Comparison of ENCODE assay signal across 5 fruit fly cellular contexts in the genomic region with DNA sequence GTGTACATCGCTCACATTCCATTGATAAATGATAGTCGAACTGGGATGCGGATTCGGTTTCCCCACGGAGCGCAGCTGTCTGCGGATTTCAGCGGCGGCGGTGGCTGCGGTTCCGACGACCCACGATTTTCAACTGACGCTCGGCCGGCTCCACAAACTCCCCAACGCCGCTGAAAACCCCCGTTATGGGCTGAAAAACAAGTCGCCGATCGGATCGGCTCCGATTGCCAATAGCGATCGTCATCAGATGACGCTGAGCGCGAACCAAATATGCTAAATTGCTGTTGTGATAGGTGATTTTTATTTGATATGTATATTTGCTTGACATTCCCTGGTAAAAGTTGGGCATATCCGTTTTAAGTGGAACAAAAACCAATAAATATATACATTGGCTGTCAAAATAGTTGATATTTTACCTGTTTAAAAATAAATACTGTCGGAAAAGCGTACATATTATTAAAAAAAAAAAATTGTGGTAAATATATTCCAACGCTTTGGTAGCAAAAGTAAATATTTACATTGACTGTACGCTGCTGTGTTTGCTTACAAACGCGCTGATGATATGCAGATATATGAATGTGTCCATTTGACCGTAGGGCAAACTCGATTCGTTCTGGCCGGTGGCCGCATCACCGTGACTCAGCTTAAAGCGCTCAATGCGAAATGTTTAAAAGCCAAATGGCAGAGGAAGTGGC.
TF ChIP-seq lines count a peak whose summit lies in the region.

No protein-coding gene starts in this region.

TF ChIP-seq in whole organism, adult, 20 proteins besides CTCF, POLR2A, EP300 and RAD21 (continued from another document):
- TF ChIP-seq CG33017 (tag; optimal IDR thresholded peaks at IDR 0.05; lab: Kevin White, UChicago) (peak; percentile 78), ovo (GFP tag; optimal IDR thresholded peaks at IDR 0.05; lab: Kevin White, UChicago) (peak; percentile 48), Mnt (GFP tag; optimal IDR thresholded peaks at IDR 0.05; lab: Kevin White, UChicago) (no peak), cnc (optimal IDR thresholded peaks at IDR 0.05; lab: Kevin White, UChicago) (peak; percentile 69 to 92)

TF ChIP-seq in whole organism, embryonic, 481 proteins besides CTCF, POLR2A, EP300 and RAD21 (continued from another document and continues in another):
- peak; percentile 70 for TF ChIP-seq pho (GFP tag; optimal IDR thresholded peaks at IDR 0.05; lab: Kevin White, UChicago)
- TF ChIP-seq Poxn (GFP tag; IDR thresholded peaks at IDR 0.05; lab: Robert Waterston, UW): peak; percentile 30; the same call in 1 of the 2 replicates
- no peak for TF ChIP-seq HmgD (GFP tag; optimal IDR thresholded peaks at IDR 0.05; lab: Kevin White, UChicago)
- no peak for TF ChIP-seq ham (GFP tag; IDR thresholded peaks at IDR 0.05; lab: Robert Waterston, UW)
- no peak for TF ChIP-seq ara (GFP tag; IDR thresholded peaks at IDR 0.05; lab: Robert Waterston, UW)
- TF ChIP-seq H15 (GFP tag; IDR thresholded peaks at IDR 0.05; lab: Robert Waterston, UW): no peak
- TF ChIP-seq Six4 (GFP tag; optimal IDR thresholded peaks at IDR 0.05; lab: Kevin White, UChicago): no peak
- TF ChIP-seq CG13894 (tag; optimal IDR thresholded peaks at IDR 0.05; lab: Kevin White, UChicago): no peak
- TF ChIP-seq CG2678 (tag; optimal IDR thresholded peaks at IDR 0.05; lab: Kevin White, UChicago): peak; percentile 74
- peak; percentile 47 for TF ChIP-seq CG17359 (tag; optimal IDR thresholded peaks at IDR 0.05; lab: Kevin White, UChicago)
- TF ChIP-seq odd (GFP tag; optimal IDR thresholded peaks at IDR 0.05; lab: Kevin White, UChicago): no peak
- no peak for TF ChIP-seq crol (GFP tag; IDR thresholded peaks at IDR 0.05; lab: Robert Waterston, UW)
- no peak for TF ChIP-seq tll (GFP tag; optimal IDR thresholded peaks at IDR 0.05; lab: Kevin White, UChicago)
- no peak for TF ChIP-seq CG4282 (GFP tag; optimal IDR thresholded peaks at IDR 0.05; lab: Kevin White, UChicago)
- TF ChIP-seq CG7556 (GFP tag; optimal IDR thresholded peaks at IDR 0.05; lab: Kevin White, UChicago): peak; percentile 60
- no peak for TF ChIP-seq CG3838 (GFP tag; optimal IDR thresholded peaks at IDR 0.05; lab: Kevin White, UChicago)
- peak; percentile 59; the same call in 1 of the 2 replicates for TF ChIP-seq sob (GFP tag; IDR thresholded peaks at IDR 0.05; lab: Robert Waterston, UW)
- TF ChIP-seq CG12155 (GFP tag; optimal IDR thresholded peaks at IDR 0.05; lab: Kevin White, UChicago): peak; percentile 63
- no peak for TF ChIP-seq CG8089 (GFP tag; optimal IDR thresholded peaks at IDR 0.05; lab: Kevin White, UChicago)
- TF ChIP-seq CG4730 (GFP tag; IDR thresholded peaks at IDR 0.05; lab: Robert Waterston, UW): no peak
- TF ChIP-seq CG11560 (tag; IDR thresholded peaks at IDR 0.05; lab: Robert Waterston, UW): peak; percentile 41; the same call in 1 of the 3 replicates
- peak; percentile 93 for TF ChIP-seq Med (GFP tag; lab: Kevin White, UChicago)
- peak; percentile 77 for TF ChIP-seq bcd (GFP tag; optimal IDR thresholded peaks at IDR 0.05; lab: Kevin White, UChicago)
- no peak for TF ChIP-seq Dll (GFP tag; IDR thresholded peaks at IDR 0.05; lab: Robert Waterston, UW; ENCODE audit: partially characterized antibody)
- TF ChIP-seq CrebB (tag; optimal IDR thresholded peaks at IDR 0.05; lab: Kevin White, UChicago): no peak
- 0 out of 2 replicates have a peak, but pooled peaks have one; percentile 16 for TF ChIP-seq seq (GFP tag; IDR thresholded peaks at IDR 0.05; lab: Robert Waterston, UW)
- no peak for TF ChIP-seq CG12236 (GFP tag; optimal IDR thresholded peaks at IDR 0.05; lab: Kevin White, UChicago)
- TF ChIP-seq CG17612 (GFP tag; IDR thresholded peaks at IDR 0.05; lab: Robert Waterston, UW): no peak
- peak; percentile 74 for TF ChIP-seq mam (GFP tag; optimal IDR thresholded peaks at IDR 0.05; lab: Kevin White, UChicago)
- no peak for TF ChIP-seq gt (GFP tag; IDR thresholded peaks at IDR 0.05; lab: Robert Waterston, UW)

TF ChIP-seq in whole organism, prepupa, 60 proteins besides CTCF, POLR2A, EP300 and RAD21 (continued from another document and continues in another):
- no peak for TF ChIP-seq Ets96B (tag; optimal IDR thresholded peaks at IDR 0.05; lab: Kevin White, UChicago)
- TF ChIP-seq Gug (GFP tag; IDR thresholded peaks at IDR 0.05; lab: Robert Waterston, UW): no peak
- no peak for TF ChIP-seq ss (GFP tag; optimal IDR thresholded peaks at IDR 0.05; lab: Kevin White, UChicago)
- peak; percentile 52 for TF ChIP-seq pdm3 (GFP tag; optimal IDR thresholded peaks at IDR 0.05; lab: Kevin White, UChicago)
- no peak for TF ChIP-seq salr (GFP tag; optimal IDR thresholded peaks at IDR 0.05; lab: Kevin White, UChicago)
- no peak for TF ChIP-seq CG6808 (GFP tag; optimal IDR thresholded peaks at IDR 0.05; lab: Kevin White, UChicago)
- peak; percentile 52 for TF ChIP-seq OdsH (GFP tag; optimal IDR thresholded peaks at IDR 0.05; lab: Kevin White, UChicago)
- peak; percentile 56 for TF ChIP-seq CG4318 (GFP tag; optimal IDR thresholded peaks at IDR 0.05; lab: Kevin White, UChicago)
- peak; percentile 67 for TF ChIP-seq CG34406 (GFP tag; optimal IDR thresholded peaks at IDR 0.05; lab: Kevin White, UChicago)
- TF ChIP-seq Lpt (GFP tag; optimal IDR thresholded peaks at IDR 0.05; lab: Kevin White, UChicago): no peak
- 0 out of 3 replicates have a peak, but pooled peaks have one; percentile 26 for TF ChIP-seq CG8119 (GFP tag; IDR thresholded peaks at IDR 0.05; lab: Robert Waterston, UW)
- peak; percentile 31 for TF ChIP-seq achi (GFP tag; optimal IDR thresholded peaks at IDR 0.05; lab: Kevin White, UChicago)
- peak; percentile 90 for TF ChIP-seq fkh (GFP tag; optimal IDR thresholded peaks at IDR 0.05; lab: Kevin White, UChicago)
- peak; percentile 45 for TF ChIP-seq CG3919 (GFP tag; optimal IDR thresholded peaks at IDR 0.05; lab: Kevin White, UChicago)
- peak; percentile 0 for TF ChIP-seq CG8319 (GFP tag; optimal IDR thresholded peaks at IDR 0.05; lab: Kevin White, UChicago)
- no peak for TF ChIP-seq fd85E (GFP tag; optimal IDR thresholded peaks at IDR 0.05; lab: Kevin White, UChicago)
- peak; percentile 69 for TF ChIP-seq Met (GFP tag; optimal IDR thresholded peaks at IDR 0.05; lab: Kevin White, UChicago)
- peak; percentile 49 for TF ChIP-seq Sox14 (GFP tag; optimal IDR thresholded peaks at IDR 0.05; lab: Kevin White, UChicago)
- TF ChIP-seq CG6792 (GFP tag; optimal IDR thresholded peaks at IDR 0.05; lab: Kevin White, UChicago): peak; percentile 45
- peak; percentile 69 for TF ChIP-seq Sox102F (GFP tag; optimal IDR thresholded peaks at IDR 0.05; lab: Kevin White, UChicago)
- peak; percentile 45 for TF ChIP-seq acj6 (GFP tag; optimal IDR thresholded peaks at IDR 0.05; lab: Kevin White, UChicago)
- TF ChIP-seq Hr38 (GFP tag; optimal IDR thresholded peaks at IDR 0.05; lab: Kevin White, UChicago): no peak
- peak; percentile 21 for TF ChIP-seq CG11762 (GFP tag; optimal IDR thresholded peaks at IDR 0.05; lab: Kevin White, UChicago; ENCODE audit: insufficient read depth)
- TF ChIP-seq CG31627 (GFP tag; optimal IDR thresholded peaks at IDR 0.05; lab: Kevin White, UChicago): peak; percentile 72
- TF ChIP-seq Eip93F (GFP tag; optimal IDR thresholded peaks at IDR 0.05; lab: Kevin White, UChicago): no peak
- no peak for TF ChIP-seq CG6854 (GFP tag; optimal IDR thresholded peaks at IDR 0.05; lab: Kevin White, UChicago)
- TF ChIP-seq Smox (GFP tag; optimal IDR thresholded peaks at IDR 0.05; lab: Kevin White, UChicago): peak; percentile 59
- TF ChIP-seq CG10631 (GFP tag; optimal IDR thresholded peaks at IDR 0.05; lab: Kevin White, UChicago): peak; percentile 27
- peak; percentile 75 for TF ChIP-seq Hr39 (GFP tag; optimal IDR thresholded peaks at IDR 0.05; lab: Kevin White, UChicago)
- peak; percentile 56 for TF ChIP-seq Sox15 (GFP tag; optimal IDR thresholded peaks at IDR 0.05; lab: Kevin White, UChicago)
- peak; percentile 43; the same call in 1 of the 3 replicates for TF ChIP-seq CG6163 (GFP tag; IDR thresholded peaks at IDR 0.05; lab: Robert Waterston, UW)

TF ChIP-seq in whole organism, pupa, 21 proteins besides CTCF, POLR2A, EP300 and RAD21 (continued from another document):
- no peak for TF ChIP-seq CG8301 (tag; optimal IDR thresholded peaks at IDR 0.05; lab: Kevin White, UChicago)
- TF ChIP-seq EcR (GFP tag; optimal IDR thresholded peaks at IDR 0.05; lab: Kevin White, UChicago): no peak
- TF ChIP-seq rn (GFP tag; IDR thresholded peaks at IDR 0.05; lab: Robert Waterston, UW): no peak

TF ChIP-seq in whole organism, wandering third instar larva, 38 proteins besides CTCF, POLR2A, EP300 and RAD21 (continued from another document):
- TF ChIP-seq tai (GFP tag; optimal IDR thresholded peaks at IDR 0.05; lab: Kevin White, UChicago) (no peak), br (GFP tag; optimal IDR thresholded peaks at IDR 0.05; lab: Kevin White, UChicago) (peak; percentile 76), sv (GFP tag; optimal IDR thresholded peaks at IDR 0.05; lab: Kevin White, UChicago) (peak; percentile 31), pan (optimal IDR thresholded peaks at IDR 0.05; lab: Kevin White, UChicago) (no peak), Dif (GFP tag; optimal IDR thresholded peaks at IDR 0.05; lab: Kevin White, UChicago; ENCODE audit: partially characterized antibody) (no peak)
